Fruit fly (Drosophila melanogaster) whole organism, prepupa: ENCODE data around the gene Oatp30B.

Source experiments
- Blimp-1 ChIP-seq: fragments of 200-800 bp; sonication (Bioruptor generic); optimal IDR thresholded peaks from 3 replicates; lab custom pipeline; 2017; ENCODE audit warnings: missing biosample characterization, missing genetic modification characterization, mild to moderate bottlenecking, moderate library complexity, missing genetic modification reagents
- CG10631 ChIP-seq: fragments of 200-800 bp; sonication (Bioruptor generic); optimal IDR thresholded peaks from 2 replicates; lab custom pipeline; 2016; ENCODE audit warnings: missing biosample characterization, missing genetic modification characterization
- CG10669 ChIP-seq: fragments of 200-800 bp; sonication (Bioruptor generic); optimal IDR thresholded peaks from 3 replicates; lab custom pipeline; 2018; ENCODE audit warnings: missing biosample characterization, mild to moderate bottlenecking, missing genetic modification characterization, moderate library complexity
- CG11294 ChIP-seq: fragments of 200-800 bp; sonication (Bioruptor generic); IDR thresholded peaks from 2 replicates; pipeline ENCODE4 v1.3.6; 2022; ENCODE audit warnings: missing biosample characterization, missing genetic modification characterization
- CG11762 ChIP-seq: fragments of 200-800 bp; sonication (Bioruptor generic); optimal IDR thresholded peaks from 3 replicates; lab custom pipeline; 2016; ENCODE audit warnings: missing biosample characterization, missing genetic modification characterization; ENCODE audit not compliant: insufficient read depth
- CG15336 ChIP-seq: fragments of 200-800 bp; sonication (Bioruptor generic); IDR thresholded peaks from 2 replicates; pipeline ENCODE4 v1.3.6; 2022; ENCODE audit warnings: missing biosample characterization, missing genetic modification characterization
- CG3032 ChIP-seq: fragments of 200-800 bp; optimal IDR thresholded peaks from 2 replicates; lab custom pipeline; 2019; ENCODE audit warnings: missing biosample characterization, mild to moderate bottlenecking, missing genetic modification characterization, moderate library complexity
- CG34406 ChIP-seq: fragments of 200-800 bp; sonication (Bioruptor generic); optimal IDR thresholded peaks from 3 replicates; lab custom pipeline; 2016; ENCODE audit warnings: missing biosample characterization, missing genetic modification characterization
- CG4318 ChIP-seq: fragments of 200-800 bp; sonication (Bioruptor generic); optimal IDR thresholded peaks from 3 replicates; lab custom pipeline; 2017; ENCODE audit warnings: missing biosample characterization, mild to moderate bottlenecking, missing genetic modification characterization
- CG6163 ChIP-seq: fragments of 200-800 bp; sonication (Bioruptor generic); IDR thresholded peaks from 3 replicates; pipeline ENCODE4 v1.3.6; 2022; ENCODE audit warnings: missing biosample characterization, missing genetic modification characterization
- CG6276 ChIP-seq: fragments of 200-800 bp; sonication (Bioruptor generic); optimal IDR thresholded peaks from 2 replicates; lab custom pipeline; 2017; ENCODE audit warnings: missing biosample characterization, mild to moderate bottlenecking, missing genetic modification characterization
- CG6792 ChIP-seq: fragments of 200-800 bp; sonication (Bioruptor generic); optimal IDR thresholded peaks from 3 replicates; lab custom pipeline; 2016; ENCODE audit warnings: missing biosample characterization, missing genetic modification characterization
- CG6854 ChIP-seq: fragments of 200-800 bp; sonication (Bioruptor generic); optimal IDR thresholded peaks from 2 replicates; lab custom pipeline; 2017; ENCODE audit warnings: missing biosample characterization, mild to moderate bottlenecking, missing genetic modification characterization
- CG7368 ChIP-seq: fragments of 200-800 bp; sonication (Bioruptor generic); optimal IDR thresholded peaks from 3 replicates; lab custom pipeline; 2016; ENCODE audit warnings: missing biosample characterization, missing genetic modification characterization
- CG8119 ChIP-seq: fragments of 200-800 bp; sonication (Bioruptor generic); IDR thresholded peaks from 3 replicates; pipeline ENCODE4 v1.3.6; 2022; ENCODE audit warnings: missing biosample characterization, missing genetic modification characterization
- CG8319 ChIP-seq: fragments of 200-800 bp; sonication (Bioruptor generic); optimal IDR thresholded peaks from 3 replicates; lab custom pipeline; 2016; ENCODE audit warnings: missing biosample characterization, missing genetic modification characterization
- CG8632 ChIP-seq: fragments of 200-800 bp; sonication (Bioruptor generic); optimal IDR thresholded peaks from 3 replicates; lab custom pipeline; 2016; ENCODE audit warnings: missing biosample characterization, missing genetic modification characterization
- CG9139 ChIP-seq: fragments of 200-800 bp; sonication (Bioruptor generic); optimal IDR thresholded peaks from 3 replicates; lab custom pipeline; 2017; ENCODE audit warnings: missing biosample characterization, mild to moderate bottlenecking, missing genetic modification characterization
- Eip75B ChIP-seq: fragments of 200-800 bp; sonication (Bioruptor generic); optimal IDR thresholded peaks from 3 replicates; lab custom pipeline; 2016; ENCODE audit warnings: missing biosample characterization, missing genetic modification characterization
- Eip78C ChIP-seq: fragments of 200-800 bp; sonication (Bioruptor generic); peaks from one replicate; lab custom pipeline; 2016; ENCODE audit warnings: missing biosample characterization, missing genetic modification characterization
- Ets21C ChIP-seq: fragments of 200-800 bp; sonication (Bioruptor generic); optimal IDR thresholded peaks from 3 replicates; lab custom pipeline; 2016; ENCODE audit warnings: missing biosample characterization, missing genetic modification characterization
- Ets96B ChIP-seq: fragments of 200-800 bp; optimal IDR thresholded peaks from 2 replicates; lab custom pipeline; 2019; ENCODE audit warnings: missing biosample characterization, mild to moderate bottlenecking, missing genetic modification characterization, moderate library complexity
- Gug ChIP-seq: fragments of 200-800 bp; sonication (Bioruptor generic); IDR thresholded peaks from 2 replicates; pipeline ENCODE4 v1.3.6; 2022; ENCODE audit warnings: missing biosample characterization, missing genetic modification characterization
- Hr39 ChIP-seq: fragments of 200-800 bp; sonication (Bioruptor generic); optimal IDR thresholded peaks from 2 replicates; lab custom pipeline; 2016; ENCODE audit warnings: missing biosample characterization, missing genetic modification characterization
- Hr4 ChIP-seq: fragments of 200-800 bp; sonication (Bioruptor generic); optimal IDR thresholded peaks from 3 replicates; lab custom pipeline; 2016; ENCODE audit warnings: missing biosample characterization, missing genetic modification characterization
- Sox14 ChIP-seq: fragments of 200-800 bp; sonication (Bioruptor generic); optimal IDR thresholded peaks from 3 replicates; lab custom pipeline; 2016; ENCODE audit warnings: missing biosample characterization, missing genetic modification characterization
- Sox15 ChIP-seq: fragments of 200-800 bp; sonication (Bioruptor generic); optimal IDR thresholded peaks from 3 replicates; lab custom pipeline; 2016; ENCODE audit warnings: missing biosample characterization, missing genetic modification characterization
- achi ChIP-seq: fragments of 200-800 bp; sonication (Bioruptor generic); optimal IDR thresholded peaks from 3 replicates; lab custom pipeline; 2016; ENCODE audit warnings: missing biosample characterization, missing genetic modification characterization
- cyc ChIP-seq: fragments of 200-800 bp; sonication (Bioruptor generic); optimal IDR thresholded peaks from 3 replicates; lab custom pipeline; 2016; ENCODE audit warnings: missing biosample characterization, missing genetic modification characterization
- dac ChIP-seq: fragments of 200-800 bp; sonication (Bioruptor generic); optimal IDR thresholded peaks from 2 replicates; lab custom pipeline; 2017; ENCODE audit warnings: missing biosample characterization, mild to moderate bottlenecking, missing genetic modification characterization
- dsx ChIP-seq: fragments of 200-800 bp; optimal IDR thresholded peaks from 3 replicates; lab custom pipeline; 2019; ENCODE audit warnings: missing biosample characterization, mild to moderate bottlenecking, missing genetic modification characterization, moderate library complexity; ENCODE audit not compliant: poor library complexity, severe bottlenecking
- eg ChIP-seq: fragments of 200-800 bp; sonication (Bioruptor generic); IDR thresholded peaks from 3 replicates; pipeline ENCODE4 v1.3.6; 2022; ENCODE audit warnings: missing biosample characterization, missing genetic modification characterization
- fd59A ChIP-seq: fragments of 200-800 bp; sonication (Bioruptor generic); optimal IDR thresholded peaks from 2 replicates; lab custom pipeline; 2017; ENCODE audit warnings: missing biosample characterization, mild to moderate bottlenecking, missing genetic modification characterization, missing genetic modification reagents
- fkh ChIP-seq: fragments of 200-800 bp; sonication (Bioruptor generic); optimal IDR thresholded peaks from 3 replicates; lab custom pipeline; 2017; ENCODE audit warnings: missing biosample characterization, mild to moderate bottlenecking, missing genetic modification characterization, moderate library complexity
- net ChIP-seq: fragments of 200-800 bp; sonication (Bioruptor generic); optimal IDR thresholded peaks from 3 replicates; lab custom pipeline; 2016; ENCODE audit warnings: missing biosample characterization, missing genetic modification characterization
- spab ChIP-seq: fragments of 200-800 bp; sonication (Bioruptor generic); optimal IDR thresholded peaks from 2 replicates; lab custom pipeline; 2017; ENCODE audit warnings: missing biosample characterization, mild to moderate bottlenecking, missing genetic modification characterization, missing genetic modification reagents
- ss ChIP-seq, 2 experiments: fragments of 200-800 bp; sonication (Bioruptor generic); optimal IDR thresholded peaks; 2 replicates in 1 of 2; 3 replicates in 1 of 2; lab custom pipeline; 2017 to 2018; ENCODE audit warnings: mild to moderate bottlenecking in 2 of 2, missing biosample characterization in 2 of 2, missing genetic modification characterization in 2 of 2, moderate library complexity in 1 of 2
- vri ChIP-seq: fragments of 200-800 bp; sonication (Bioruptor generic); optimal IDR thresholded peaks from 3 replicates; lab custom pipeline; 2016; ENCODE audit warnings: missing biosample characterization, mild to moderate bottlenecking, missing genetic modification characterization

Gene Oatp30B

DNA sequence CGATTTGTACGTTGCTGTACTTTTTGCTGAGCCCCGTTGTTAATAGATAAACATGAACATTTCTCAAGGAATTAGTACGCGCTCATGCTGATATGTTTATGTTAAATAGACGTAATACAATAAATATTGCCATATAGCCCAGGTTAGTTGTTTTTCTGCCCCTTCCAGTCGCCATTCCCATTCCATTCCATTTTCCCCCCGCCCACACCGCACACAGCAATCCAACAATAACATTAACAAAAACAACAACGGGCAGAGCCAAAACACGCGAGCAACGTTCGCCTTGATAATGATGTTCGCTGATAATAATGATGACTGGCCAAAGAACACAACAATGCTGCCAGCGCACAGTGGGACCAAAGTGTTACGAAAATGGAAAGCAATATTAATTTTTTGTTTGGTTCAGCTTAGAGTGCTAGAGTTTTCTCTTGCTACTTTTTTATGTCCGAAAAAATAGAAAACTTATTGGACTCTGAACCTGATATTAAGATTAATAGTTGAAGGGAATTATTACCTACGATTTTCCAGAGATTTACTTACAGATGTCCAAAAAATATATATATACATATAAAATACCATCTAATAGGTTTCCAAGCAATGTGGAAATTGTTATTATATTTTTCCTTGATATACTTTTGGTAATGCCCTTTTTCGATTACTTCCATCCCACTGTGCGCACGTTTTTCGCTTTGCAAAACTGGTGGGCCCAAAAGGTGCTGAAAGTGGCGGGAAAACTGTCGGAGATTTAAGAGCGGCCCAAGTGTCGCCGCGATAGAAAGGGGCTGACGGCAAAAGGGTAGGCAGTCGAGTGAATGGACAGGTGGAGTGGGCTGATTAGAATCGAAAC, 48.8 kb downstream of the Oatp30B start (continued):
- TF ChIP-seq Blimp-1 (peak; percentile 88), Eip75B (GFP tag; lab: Kevin White, UChicago) (peak; percentile 93), fd59A (GFP tag; lab: Kevin White, UChicago) (peak; percentile 93), CG11762 (peak; percentile 96), CG10631 (GFP tag; lab: Kevin White, UChicago) (peak; percentile 96), CG34406 (peak; percentile 97), fkh (GFP tag; lab: Kevin White, UChicago) (peak; percentile 70), CG4318 (GFP tag; lab: Kevin White, UChicago) (peak; percentile 97), CG10669 (GFP tag; lab: Kevin White, UChicago) (peak; percentile 95), Hr4 (GFP tag; lab: Kevin White, UChicago) (peak; percentile 92), CG6792 (peak; percentile 95), Ets21C (GFP tag; lab: Kevin White, UChicago) (peak; percentile 87), CG9139 (GFP tag; lab: Kevin White, UChicago) (peak; percentile 90), dac (GFP tag; lab: Kevin White, UChicago) (peak; percentile 90), Sox15 (GFP tag; lab: Kevin White, UChicago) (peak; percentile 89), cyc (GFP tag; lab: Kevin White, UChicago) (peak; percentile 90), net (peak; percentile 97), ss (GFP tag; optimal IDR thresholded peaks at IDR 0.05; lab: Kevin White, UChicago) (peak; percentile 97), vri (GFP tag; lab: Kevin White, UChicago) (peak; percentile 88), Gug (GFP tag; lab: Robert Waterston, UW) (peak; percentile 89), CG3032 (peak; percentile 96), Hr39 (GFP tag; lab: Kevin White, UChicago) (peak; percentile 87), eg (GFP tag; lab: Robert Waterston, UW) (peak; percentile 92), CG8319 (peak; percentile 93), achi (GFP tag; lab: Kevin White, UChicago) (peak; percentile 97), CG11294 (GFP tag; lab: Robert Waterston, UW) (peak; percentile 90), CG7368 (GFP tag; lab: Kevin White, UChicago) (peak; percentile 92), CG6276 (peak; percentile 98)

DNA sequence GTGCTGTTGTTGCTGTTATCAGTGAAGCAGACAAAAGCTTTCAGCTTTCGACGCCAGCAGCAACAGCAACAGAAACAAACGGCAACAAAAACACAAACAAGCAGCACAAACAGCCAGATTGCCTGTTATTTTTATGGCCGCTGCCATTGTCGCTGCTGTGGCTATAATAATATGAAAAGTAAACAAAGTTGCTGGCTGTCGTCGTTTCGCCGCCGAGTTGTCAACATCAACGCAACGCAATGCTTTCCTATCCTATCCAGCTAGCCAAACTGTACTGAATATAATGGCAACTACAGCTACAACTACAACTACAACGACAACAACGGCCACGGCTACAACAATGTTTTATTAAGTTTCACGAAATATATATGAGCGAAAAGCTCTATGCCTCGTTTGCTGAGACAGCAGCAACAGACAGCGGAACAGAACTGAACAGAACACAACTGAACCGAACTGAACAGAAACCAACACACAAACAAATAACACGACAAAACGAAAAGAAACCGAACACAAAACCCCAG, 49.7 kb downstream of the Oatp30B start:
- TF ChIP-seq spab (GFP tag; lab: Kevin White, UChicago) (peak; percentile 19), CG8119 (GFP tag; lab: Robert Waterston, UW) (no peak), CG6276 (peak; percentile 55), CG6854 (GFP tag; lab: Kevin White, UChicago) (peak; percentile 11), vri (GFP tag; lab: Kevin White, UChicago) (no peak), Ets96B (tag; lab: Kevin White, UChicago) (no peak), dsx (peak; percentile 89), CG8632 (no peak), CG6163 (GFP tag; lab: Robert Waterston, UW) (0 out of 3 replicates have a peak, but pooled peaks have one; percentile 30), Sox14 (GFP tag; lab: Kevin White, UChicago) (peak; percentile 3), fkh (GFP tag; lab: Kevin White, UChicago) (peak; percentile 94), CG15336 (GFP tag; lab: Robert Waterston, UW) (peak; percentile 40), Eip78C (GFP tag; lab: Kevin White, UChicago) (peak; percentile 39), eg (GFP tag; lab: Robert Waterston, UW) (0 out of 3 replicates have a peak, but pooled peaks have one; percentile 24)
- TF ChIP-seq, all 60 proteins: peak for 10
